Fruit fly (Drosophila melanogaster): Measurements from ENCODE around the gene Pka-R1.

- TF ChIP-seq toy (GFP tag; IDR thresholded peaks at IDR 0.05) (no peak), Hmx (GFP tag; optimal IDR thresholded peaks at IDR 0.05) (no peak), CG9437 (GFP tag; optimal IDR thresholded peaks at IDR 0.05) (no peak), tgo (GFP tag; IDR thresholded peaks at IDR 0.05) (no peak), tx (GFP tag; optimal IDR thresholded peaks at IDR 0.05) (no peak), Dll (GFP tag; IDR thresholded peaks at IDR 0.05; ENCODE audit: partially characterized antibody) (no peak), CG12659 (GFP tag; optimal IDR thresholded peaks at IDR 0.05) (no peak), NK7.1 (GFP tag; optimal IDR thresholded peaks at IDR 0.05) (no peak), cato (GFP tag; optimal IDR thresholded peaks at IDR 0.05; ENCODE audit: borderline replicate concordance) (no peak), gem (tag; optimal IDR thresholded peaks at IDR 0.05) (no peak), dmrt99B (tag; optimal IDR thresholded peaks at IDR 0.05) (no peak), CG11247 (GFP tag; IDR thresholded peaks at IDR 0.05) (no peak), Abd-B (GFP tag; optimal IDR thresholded peaks at IDR 0.05) (no peak), CG16779 (GFP tag; IDR thresholded peaks at IDR 0.05) (no peak)
Measured at dm6 chr3L:20767227-20767626, 48.7 kb upstream of the Pka-R1 start.
